Worm (Caenorhabditis elegans): Measurements from ENCODE around the gene srh-184.

DNA sequence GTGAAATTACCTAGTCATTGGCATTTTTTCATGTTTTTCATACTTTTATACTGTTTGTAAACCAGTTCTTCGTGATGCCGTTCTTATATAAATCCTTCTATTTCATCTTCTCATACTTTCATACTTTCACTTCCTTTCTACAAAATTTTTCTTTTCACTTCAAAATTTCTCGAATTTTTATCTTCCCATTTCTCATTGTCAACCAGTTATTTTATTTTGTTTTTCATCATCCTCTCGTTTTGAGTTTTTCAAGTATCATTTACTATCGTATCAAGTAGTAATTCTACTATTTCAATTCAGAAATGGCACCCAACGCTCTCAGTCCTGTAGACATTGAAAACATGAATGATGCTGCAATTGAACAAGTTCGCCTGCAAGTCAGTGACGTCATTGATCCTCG is 39.3 kb downstream of the srh-184 start, which contains the start of gene F28H7.8:
- TF ChIP-seq W03F9.2 (tag; optimal IDR thresholded peaks at IDR 0.05) (no peak), him-1 (tag; optimal IDR thresholded peaks at IDR 0.05) (no peak), dao-5 (tag; optimal IDR thresholded peaks at IDR 0.05) (no peak)

Measured in whole organism, L4/young adult.